Worm (Caenorhabditis elegans): Measurements from ENCODE around the gene C08F8.6.

- no peak for TF ChIP-seq elt-3 (tag; optimal IDR thresholded peaks at IDR 0.05)
- no peak for TF ChIP-seq blmp-1 (tag; optimal IDR thresholded peaks at IDR 0.05)
- TF ChIP-seq nhr-237 (tag; optimal IDR thresholded peaks at IDR 0.05), result no peak
- TF ChIP-seq snpc-4 (tag; optimal IDR thresholded peaks at IDR 0.05), result no peak
- TF ChIP-seq nhr-12 (tag; optimal IDR thresholded peaks at IDR 0.05), result no peak
- TF ChIP-seq mep-1 (tag; optimal IDR thresholded peaks at IDR 0.05), result no peak
- no peak for TF ChIP-seq elt-1 (tag; optimal IDR thresholded peaks at IDR 0.05; ENCODE audit: borderline replicate concordance, insufficient read depth)
- TF ChIP-seq zip-8 (tag; optimal IDR thresholded peaks at IDR 0.05), result no peak
- no peak for TF ChIP-seq lin-32 (GFP tag; optimal IDR thresholded peaks at IDR 0.05)
- no peak for TF ChIP-seq lsy-2 (tag; optimal IDR thresholded peaks at IDR 0.05)
Observed at ce11 chrIV:11145929-11146339, 18.8 kb downstream of the C08F8.6 start.
